Worm (Caenorhabditis elegans): ENCODE measurements around the gene D2023.4.

The D2023.4 gene

DNA sequence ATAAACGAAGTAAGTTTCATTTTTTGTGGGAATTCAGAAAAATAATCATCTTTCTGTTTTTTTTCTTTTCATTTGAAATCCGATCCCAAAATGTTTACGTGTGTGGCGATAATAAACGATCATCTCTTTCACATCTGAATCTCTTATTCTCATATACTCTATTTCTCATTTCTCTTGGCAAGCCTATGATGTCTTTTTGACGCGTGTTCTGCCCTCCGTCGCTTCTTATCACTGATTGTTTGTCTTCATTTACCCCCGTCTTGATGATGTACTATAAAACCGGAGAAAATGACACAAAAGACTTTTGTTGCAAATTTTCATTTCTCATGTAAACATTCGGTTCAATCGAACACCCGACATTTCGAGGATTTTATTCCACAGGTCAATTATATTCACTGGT is 47.7 kb downstream of the D2023.4 start (continued):
- TF ChIP-seq lin-35 (GFP tag; optimal IDR thresholded peaks at IDR 0.05): peak in 1 of 2 experiments; percentile 18
- no peak for TF ChIP-seq nhr-84 (tag; optimal IDR thresholded peaks at IDR 0.05)

DNA sequence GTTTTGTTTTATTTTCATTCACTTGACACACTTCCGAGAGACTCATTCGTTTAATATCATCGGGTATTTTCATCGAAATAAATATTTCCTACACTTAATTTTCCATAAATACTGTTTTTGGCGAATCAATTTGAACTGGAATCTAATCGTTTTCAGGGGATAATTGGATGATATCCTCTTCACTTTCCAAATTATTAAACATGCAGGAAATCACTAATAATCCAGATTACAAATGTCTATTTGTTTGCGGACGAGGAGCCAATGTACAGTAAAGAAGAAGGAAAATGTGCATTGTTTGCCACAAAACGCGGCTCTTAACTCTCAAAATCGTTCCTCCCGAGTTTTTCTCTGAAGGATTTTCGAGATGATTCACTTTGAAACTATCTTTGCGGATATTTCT is 49.0 kb downstream of the D2023.4 start, which contains the start of gene F55A11.6:
F55A11.6 (plus strand) TSS at position 301 of the 400 bp plus-strand sequence.
- TF ChIP-seq sup-37 (GFP tag; optimal IDR thresholded peaks at IDR 0.05): no peak
- no peak for TF ChIP-seq unc-130 (tag; optimal IDR thresholded peaks at IDR 0.05)
- TF ChIP-seq nhr-20 (tag; optimal IDR thresholded peaks at IDR 0.05): no peak
- no peak for TF ChIP-seq nhr-90 (tag; optimal IDR thresholded peaks at IDR 0.05; ENCODE audit: poor library complexity)
- no peak for TF ChIP-seq zip-4 (GFP tag; optimal IDR thresholded peaks at IDR 0.05)
